Worm (Caenorhabditis elegans): Measurements from ENCODE around the gene F58G1.2.

Gene F58G1.2

DNA sequence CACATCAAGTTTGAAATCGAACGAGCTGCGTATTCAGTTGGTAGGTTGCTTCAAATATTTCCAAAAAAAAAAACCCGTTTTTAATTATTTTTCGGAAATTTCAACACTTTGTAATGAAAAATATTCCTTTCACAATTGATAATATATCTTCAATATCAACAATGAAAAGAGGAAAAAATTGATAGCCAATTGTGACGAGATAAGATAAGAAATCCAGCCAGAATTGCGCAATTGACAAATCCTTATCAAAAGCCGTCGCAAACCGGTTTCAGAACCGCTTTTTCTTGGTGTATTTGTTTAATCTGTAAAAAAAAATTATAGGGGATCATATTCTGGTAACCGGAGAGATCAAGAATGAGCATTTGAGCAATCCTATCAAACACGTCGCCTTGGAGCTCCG lies 23.7 kb upstream of the F58G1.2 start:
- no peak for TF ChIP-seq elt-1 (tag; optimal IDR thresholded peaks at IDR 0.05)
- TF ChIP-seq mdl-1 (tag; optimal IDR thresholded peaks at IDR 0.05): no peak
- no peak for TF ChIP-seq jun-1 (tag; optimal IDR thresholded peaks at IDR 0.05)
- TF ChIP-seq ceh-28 (tag; optimal IDR thresholded peaks at IDR 0.05): no peak
- TF ChIP-seq pha-4 (tag; optimal IDR thresholded peaks at IDR 0.05): no peak
- TF ChIP-seq snpc-4 (tag; optimal IDR thresholded peaks at IDR 0.05): no peak
- peak; percentile 45 for TF ChIP-seq nhr-23 (tag; optimal IDR thresholded peaks at IDR 0.05)
- TF ChIP-seq tbx-2 (tag; optimal IDR thresholded peaks at IDR 0.05): no peak
- no peak for TF ChIP-seq ztf-4 (tag; optimal IDR thresholded peaks at IDR 0.05)
- TF ChIP-seq ama-1 (optimal IDR thresholded peaks at IDR 0.05): no peak
- no peak for TF ChIP-seq ceh-9 (tag; optimal IDR thresholded peaks at IDR 0.05)
- peak; percentile 51 to 85 (median 83) for TF ChIP-seq elt-3 (tag; optimal IDR thresholded peaks at IDR 0.05)
- TF ChIP-seq nhr-237 (tag; optimal IDR thresholded peaks at IDR 0.05): no peak
- TF ChIP-seq nhr-43 (tag; optimal IDR thresholded peaks at IDR 0.05; ENCODE audit: poor library complexity, severe bottlenecking): peak; percentile 68
- TF ChIP-seq ceh-82 (tag; optimal IDR thresholded peaks at IDR 0.05): no peak
- no peak for TF ChIP-seq lin-39 (tag; optimal IDR thresholded peaks at IDR 0.05)
- TF ChIP-seq hmg-11 (tag; optimal IDR thresholded peaks at IDR 0.05): no peak
- TF ChIP-seq egl-5 (tag; optimal IDR thresholded peaks at IDR 0.05): no peak
- no peak for TF ChIP-seq nhr-11 (tag; optimal IDR thresholded peaks at IDR 0.05)
- TF ChIP-seq nhr-12 (tag; optimal IDR thresholded peaks at IDR 0.05): no peak
- no peak for TF ChIP-seq elt-2 (tag; optimal IDR thresholded peaks at IDR 0.05)

DNA sequence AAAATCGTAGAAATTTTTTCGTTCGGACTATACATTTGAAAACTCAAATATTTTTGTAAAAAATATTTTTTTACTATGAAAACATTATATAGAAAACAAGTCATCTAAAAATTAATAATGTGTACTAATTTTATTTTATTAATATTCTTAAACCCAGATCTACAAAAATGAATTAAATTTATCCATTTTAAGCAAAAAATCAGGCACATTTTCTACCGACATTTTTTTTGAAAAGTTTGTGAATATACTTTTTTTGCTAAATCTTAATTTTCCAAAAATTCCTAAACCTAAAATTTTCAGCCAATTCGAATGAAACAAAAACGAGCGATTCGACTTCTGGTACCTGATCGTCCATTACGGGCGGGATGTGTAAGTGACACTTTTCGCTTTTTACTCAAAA lies 21.0 kb upstream of the F58G1.2 start, which contains the start of gene arrd-10:
Gene arrd-10 (plus strand): TSS at position 301 of the 400 bp plus-strand sequence.
- TF ChIP-seq ceh-82 (tag; optimal IDR thresholded peaks at IDR 0.05): no peak
- no peak for TF ChIP-seq ztf-4 (tag; optimal IDR thresholded peaks at IDR 0.05)
- TF ChIP-seq nhr-43 (tag; optimal IDR thresholded peaks at IDR 0.05; ENCODE audit: poor library complexity, severe bottlenecking): no peak
- TF ChIP-seq ztf-11 (tag; optimal IDR thresholded peaks at IDR 0.05): no peak
- no peak for TF ChIP-seq nhr-28 (tag; optimal IDR thresholded peaks at IDR 0.05)
- TF ChIP-seq nhr-237 (tag; optimal IDR thresholded peaks at IDR 0.05): no peak
- TF ChIP-seq unc-62 (GFP tag; optimal IDR thresholded peaks at IDR 0.05): no peak
- no peak for TF ChIP-seq fos-1 (tag; optimal IDR thresholded peaks at IDR 0.05)
- TF ChIP-seq nhr-11 (tag; optimal IDR thresholded peaks at IDR 0.05): no peak
- TF ChIP-seq hmg-11 (tag; optimal IDR thresholded peaks at IDR 0.05): no peak
- no peak for TF ChIP-seq unc-39 (tag; optimal IDR thresholded peaks at IDR 0.05)
- no peak for TF ChIP-seq fkh-2 (tag; optimal IDR thresholded peaks at IDR 0.05)
- TF ChIP-seq ZK546.5 (tag; optimal IDR thresholded peaks at IDR 0.05): no peak
- no peak for TF ChIP-seq aly-2 (tag; optimal IDR thresholded peaks at IDR 0.05)

DNA sequence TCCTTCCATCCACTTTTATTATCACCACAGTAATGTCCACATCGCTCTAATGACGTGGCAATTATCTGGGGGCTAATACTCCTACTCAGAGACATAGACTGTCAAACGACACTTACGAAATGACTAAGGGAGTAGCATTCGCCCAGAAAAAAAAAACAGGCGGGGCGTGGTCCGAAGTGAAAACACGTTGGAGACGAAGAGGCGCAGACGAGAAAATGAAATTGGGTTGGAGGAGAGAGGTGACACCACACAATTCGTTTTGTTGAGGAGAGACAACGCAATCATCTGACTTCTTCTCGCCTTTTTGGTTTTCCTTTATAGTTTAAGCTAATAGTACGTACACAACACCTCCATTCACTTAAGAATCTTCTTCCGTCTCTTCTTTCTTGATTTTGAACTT lies 20.4 kb upstream of the F58G1.2 start:
- TF ChIP-seq pqm-1 (tag; optimal IDR thresholded peaks at IDR 0.05): no peak
- peak; percentile 32 for TF ChIP-seq nhr-23 (tag; optimal IDR thresholded peaks at IDR 0.05)
- no peak for TF ChIP-seq fkh-2 (tag; optimal IDR thresholded peaks at IDR 0.05)
- TF ChIP-seq nhr-25 (tag; optimal IDR thresholded peaks at IDR 0.05): peak; percentile 24
- peak in 1 of 3 experiments; percentile 25 for TF ChIP-seq elt-3 (tag; optimal IDR thresholded peaks at IDR 0.05)

ce11 chrII:12935259-12935658 lies 16.4 kb upstream of the F58G1.2 start, which contains the start of gene lips-9:
TSS of gene lips-9 (minus strand) at chrII:12935359.
- TF ChIP-seq nhr-43 (tag; optimal IDR thresholded peaks at IDR 0.05; ENCODE audit: poor library complexity, severe bottlenecking): no peak
- no peak for TF ChIP-seq egl-27 (tag; optimal IDR thresholded peaks at IDR 0.05)
- no peak for TF ChIP-seq snpc-4 (tag; optimal IDR thresholded peaks at IDR 0.05)
- no peak for TF ChIP-seq mdl-1 (tag; optimal IDR thresholded peaks at IDR 0.05)
- no peak for TF ChIP-seq lin-15B (tag; optimal IDR thresholded peaks at IDR 0.05)
- TF ChIP-seq elt-1 (tag; optimal IDR thresholded peaks at IDR 0.05): no peak
- TF ChIP-seq lin-39 (tag; optimal IDR thresholded peaks at IDR 0.05): no peak
- no peak for TF ChIP-seq fkh-10 (GFP tag; optimal IDR thresholded peaks at IDR 0.05)
- TF ChIP-seq zag-1 (tag; optimal IDR thresholded peaks at IDR 0.05): no peak

- TF ChIP-seq egl-5 (tag; optimal IDR thresholded peaks at IDR 0.05) (no peak), nhr-67 (tag; optimal IDR thresholded peaks at IDR 0.05) (no peak), elt-2 (tag; optimal IDR thresholded peaks at IDR 0.05) (peak; percentile 95), elt-1 (tag; optimal IDR thresholded peaks at IDR 0.05) (no peak), pqm-1 (tag; optimal IDR thresholded peaks at IDR 0.05) (peak; percentile 77), elt-3 (tag; optimal IDR thresholded peaks at IDR 0.05) (no peak), pha-4 (tag; optimal IDR thresholded peaks at IDR 0.05) (peak; percentile 24), zag-1 (tag; optimal IDR thresholded peaks at IDR 0.05) (no peak)
Measured at ce11 chrII:12931456-12931923, 12.7 kb upstream of the F58G1.2 start, which contains the start of gene dct-18. TSS of gene dct-18 (plus strand) at chrII:12931873.

All from whole organism, L3 larva.